Worm (Caenorhabditis elegans) whole organism, L2 larva: ENCODE results near the gene F45E12.5.

Experiments
- F13H6.1 ChIP-seq: sonication (generic microtip); optimal IDR thresholded peaks from 2 replicates; lab custom pipeline; 2016; ENCODE audit warnings: missing genetic modification characterization, missing compliant biosample characterization
- R02D3.7 ChIP-seq: fragments of 150-350 bp; optimal IDR thresholded peaks from 2 replicates; lab custom pipeline; 2014; ENCODE audit warnings: missing biosample characterization, missing genetic modification characterization
- Y55F3AM.14 ChIP-seq: fragments of 200-800 bp; sonication (Bioruptor generic); optimal IDR thresholded peaks from 2 replicates; lab custom pipeline; 2018; ENCODE audit warnings: mild to moderate bottlenecking, missing genetic modification characterization, missing compliant biosample characterization
- ZK546.5 ChIP-seq: sonication (generic microtip); optimal IDR thresholded peaks from 2 replicates; lab custom pipeline; 2017; ENCODE audit warnings: missing biosample characterization, missing genetic modification characterization
- aly-2 ChIP-seq: fragments of 150-350 bp; optimal IDR thresholded peaks from 2 replicates; lab custom pipeline; 2014; ENCODE audit warnings: missing biosample characterization, missing genetic modification characterization
- blmp-1 ChIP-seq: sonication (generic microtip); optimal IDR thresholded peaks from 2 replicates; lab custom pipeline; 2017; ENCODE audit warnings: missing genetic modification characterization, mild to moderate bottlenecking, missing compliant biosample characterization, antibody characterized with exemption, moderate library complexity; ENCODE audit not compliant: insufficient read depth
- ceh-82 ChIP-seq: fragments of 150-350 bp; optimal IDR thresholded peaks from 2 replicates; lab custom pipeline; 2014; ENCODE audit warnings: missing biosample characterization, missing genetic modification characterization
- crh-2 ChIP-seq: sonication (generic microtip); optimal IDR thresholded peaks from 2 replicates; lab custom pipeline; 2017; ENCODE audit warnings: missing biosample characterization, missing genetic modification characterization
- egl-27 ChIP-seq: sonication (generic microtip); optimal IDR thresholded peaks from 3 replicates; lab custom pipeline; 2017; ENCODE audit warnings: missing biosample characterization, missing genetic modification reagents, missing genetic modification characterization
- elt-1 ChIP-seq: fragments of 150-350 bp; optimal IDR thresholded peaks from 2 replicates; lab custom pipeline; 2014; ENCODE audit warnings: missing biosample characterization, missing genetic modification characterization
- elt-3 ChIP-seq: sonication (generic microtip); optimal IDR thresholded peaks from 2 replicates; lab custom pipeline; 2017; ENCODE audit warnings: missing biosample characterization, missing genetic modification characterization
- fos-1 ChIP-seq: fragments of 150-350 bp; optimal IDR thresholded peaks from 2 replicates; lab custom pipeline; 2014; ENCODE audit warnings: missing biosample characterization, missing genetic modification characterization
- gmeb-1 ChIP-seq: fragments of 150-350 bp; optimal IDR thresholded peaks from 2 replicates; lab custom pipeline; 2014; ENCODE audit warnings: missing biosample characterization, missing genetic modification characterization
- lin-39 ChIP-seq: fragments of 150-350 bp; optimal IDR thresholded peaks from 2 replicates; lab custom pipeline; 2014; ENCODE audit warnings: missing biosample characterization, missing genetic modification reagents, missing genetic modification characterization
- lsy-2 ChIP-seq, 2 experiments: fragments of 150-350 bp in 1 of 2; sonication (generic microtip) in 1 of 2; optimal IDR thresholded peaks; 2 replicates each; lab custom pipeline; 2014 to 2017; ENCODE audit warnings: missing biosample characterization in 2 of 2, missing genetic modification characterization in 2 of 2
- mab-5 ChIP-seq: fragments of 150-350 bp; optimal IDR thresholded peaks from 2 replicates; lab custom pipeline; 2014; ENCODE audit warnings: missing biosample characterization, missing genetic modification characterization
- mdl-1 ChIP-seq, 2 experiments: fragments of 150-350 bp in 1 of 2; sonication (generic microtip) in 1 of 2; optimal IDR thresholded peaks; 2 replicates each; lab custom pipeline; 2017; ENCODE audit warnings: missing biosample characterization in 2 of 2, missing genetic modification characterization in 2 of 2
- nhr-10 ChIP-seq: sonication (generic microtip); optimal IDR thresholded peaks from 2 replicates; lab custom pipeline; 2017; ENCODE audit warnings: missing biosample characterization, missing genetic modification characterization
- nhr-11 ChIP-seq: fragments of 150-350 bp; optimal IDR thresholded peaks from 2 replicates; lab custom pipeline; 2014; ENCODE audit warnings: missing biosample characterization, missing genetic modification characterization
- nhr-12 ChIP-seq: fragments of 150-350 bp; optimal IDR thresholded peaks from 2 replicates; lab custom pipeline; 2014; ENCODE audit warnings: missing biosample characterization, missing genetic modification characterization
- nhr-129 ChIP-seq: fragments of 150-350 bp; optimal IDR thresholded peaks from 2 replicates; lab custom pipeline; 2014; ENCODE audit warnings: missing biosample characterization, missing genetic modification characterization
- nhr-21 ChIP-seq: fragments of 150-350 bp; optimal IDR thresholded peaks from 2 replicates; lab custom pipeline; 2014; ENCODE audit warnings: missing biosample characterization, missing genetic modification characterization
- nhr-25 ChIP-seq: fragments of 150-350 bp; sonication (generic microtip); optimal IDR thresholded peaks from 3 replicates; lab custom pipeline; 2014; ENCODE audit warnings: missing biosample characterization, missing genetic modification characterization
- nhr-6 ChIP-seq: fragments of 150-350 bp; optimal IDR thresholded peaks from 2 replicates; lab custom pipeline; 2014; ENCODE audit warnings: missing biosample characterization, missing genetic modification characterization
- sem-4 ChIP-seq: fragments of 150-350 bp; optimal IDR thresholded peaks from 2 replicates; lab custom pipeline; 2014; ENCODE audit warnings: missing biosample characterization, missing genetic modification reagents, missing genetic modification characterization
- skn-1 ChIP-seq: sonication (generic microtip); optimal IDR thresholded peaks from 2 replicates; lab custom pipeline; 2017; ENCODE audit warnings: missing biosample characterization, missing genetic modification characterization
- sma-3 ChIP-seq: sonication (generic microtip); optimal IDR thresholded peaks from 2 replicates; lab custom pipeline; 2016; ENCODE audit warnings: missing genetic modification reagents, missing genetic modification characterization, missing compliant biosample characterization
- sma-9 ChIP-seq, 2 experiments: fragments of 150-350 bp in 1 of 2; sonication (generic microtip) in 1 of 2; optimal IDR thresholded peaks; 2 replicates each; lab custom pipeline; 2014 to 2016; ENCODE audit warnings: missing genetic modification characterization in 2 of 2, mild to moderate bottlenecking in 1 of 2, missing biosample characterization in 1 of 2, missing compliant biosample characterization in 1 of 2, missing genetic modification reagents in 1 of 2, moderate library complexity in 1 of 2
- unc-39 ChIP-seq: fragments of 150-350 bp; optimal IDR thresholded peaks from 2 replicates; lab custom pipeline; 2014; ENCODE audit warnings: missing biosample characterization, missing genetic modification characterization
- unc-55 ChIP-seq: fragments of 150-350 bp; sonication (generic microtip); optimal IDR thresholded peaks from 3 replicates; lab custom pipeline; 2014; ENCODE audit warnings: missing biosample characterization, missing genetic modification reagents, missing genetic modification characterization
- unc-62 ChIP-seq: fragments of 150-350 bp; optimal IDR thresholded peaks from 2 replicates; lab custom pipeline; 2014; ENCODE audit warnings: missing biosample characterization, missing genetic modification reagents, missing genetic modification characterization
- zag-1 ChIP-seq: fragments of 150-350 bp; optimal IDR thresholded peaks from 2 replicates; lab custom pipeline; 2014; ENCODE audit warnings: missing biosample characterization, missing genetic modification characterization
- ztf-1 ChIP-seq: fragments of 200-800 bp; sonication (Bioruptor generic); conservative IDR thresholded peaks from 2 replicates; pipeline ENCODE4 v1.3.6; 2022; ENCODE audit warnings: missing genetic modification characterization, missing compliant biosample characterization
- ztf-11 ChIP-seq: sonication (generic microtip); optimal IDR thresholded peaks from 2 replicates; lab custom pipeline; 2017; ENCODE audit warnings: missing biosample characterization, missing genetic modification characterization
- ztf-4 ChIP-seq: fragments of 150-350 bp; optimal IDR thresholded peaks from 2 replicates; lab custom pipeline; 2014; ENCODE audit warnings: missing biosample characterization, missing genetic modification characterization

Gene F45E12.5

ce11 chrII:7301670-7302151 is 8.2 kb downstream of the F45E12.5 start, which contains the start of gene cul-4 (continued):
- peak; percentile 26 for TF ChIP-seq R02D3.7 (tag; lab: Kevin White, UChicago)
- TF ChIP-seq sma-3 (GFP tag; lab: Kevin White, UChicago): peak; percentile 71
- no peak for TF ChIP-seq nhr-25
- TF ChIP-seq ZK546.5 (tag; lab: Kevin White, UChicago): no peak
- TF ChIP-seq fos-1 (tag; lab: Kevin White, UChicago): no peak
- peak; percentile 41 for TF ChIP-seq nhr-21
- no peak for TF ChIP-seq elt-3 (tag; lab: Kevin White, UChicago)
- no peak for TF ChIP-seq ztf-11 (tag; lab: Kevin White, UChicago)
- no peak for TF ChIP-seq skn-1 (tag; lab: Kevin White, UChicago)

- TF ChIP-seq nhr-25: no peak
- no peak for TF ChIP-seq Y55F3AM.14
- no peak for TF ChIP-seq unc-39 (tag; lab: Kevin White, UChicago)
- TF ChIP-seq gmeb-1 (tag; lab: Kevin White, UChicago): no peak
- no peak for TF ChIP-seq nhr-129 (tag; lab: Kevin White, UChicago)
- TF ChIP-seq egl-27: no peak
- TF ChIP-seq ztf-1 (GFP tag; lab: Robert Waterston, UW): no peak
- TF ChIP-seq R02D3.7 (tag; lab: Kevin White, UChicago): no peak
- TF ChIP-seq F13H6.1 (tag; lab: Kevin White, UChicago): no peak
- no peak for TF ChIP-seq zag-1 (tag; lab: Kevin White, UChicago)
- TF ChIP-seq nhr-21: no peak
- TF ChIP-seq unc-62: no peak
- TF ChIP-seq sem-4 (tag; lab: Kevin White, UChicago): no peak
Measured at ce11 chrII:7299042-7299441, 10.9 kb downstream of the F45E12.5 start, which contains the start of gene C30G12.1. C30G12.1 (plus strand) TSS chrII:7299342.

ce11 chrII:7298197-7298682 is 11.7 kb downstream of the F45E12.5 start, which contains the start of gene puf-8:
puf-8 (minus strand) TSS chrII:7298247.
- no peak for TF ChIP-seq aly-2 (tag; lab: Kevin White, UChicago)
- TF ChIP-seq R02D3.7 (tag; lab: Kevin White, UChicago): no peak
- no peak for TF ChIP-seq elt-3 (tag; lab: Kevin White, UChicago)
- no peak for TF ChIP-seq fos-1 (tag; lab: Kevin White, UChicago)
- no peak for TF ChIP-seq ztf-11 (tag; lab: Kevin White, UChicago)
- TF ChIP-seq ceh-82 (tag; lab: Kevin White, UChicago): no peak
- no peak for TF ChIP-seq ztf-4 (tag; lab: Kevin White, UChicago)
- no peak for TF ChIP-seq crh-2 (tag; lab: Kevin White, UChicago)
- no peak for TF ChIP-seq lin-39 (tag; lab: Kevin White, UChicago)
- no peak for TF ChIP-seq ZK546.5 (tag; lab: Kevin White, UChicago)
- no peak for TF ChIP-seq nhr-21
- TF ChIP-seq lsy-2 (tag; optimal IDR thresholded peaks at IDR 0.05; lab: Kevin White, UChicago): no peak
- TF ChIP-seq F13H6.1 (tag; lab: Kevin White, UChicago): no peak
- TF ChIP-seq nhr-25: no peak
- no peak for TF ChIP-seq unc-55 (GFP tag; lab: Kevin White, UChicago)

- TF ChIP-seq mab-5 (tag; lab: Kevin White, UChicago): no peak
- no peak for TF ChIP-seq fos-1 (tag; lab: Kevin White, UChicago)
- no peak for TF ChIP-seq nhr-11 (tag; lab: Kevin White, UChicago)
- TF ChIP-seq unc-55 (GFP tag; lab: Kevin White, UChicago): no peak
Measured at ce11 chrII:7295917-7296316, 14.0 kb downstream of the F45E12.5 start, which contains the start of gene C30G12.6. C30G12.6 (minus strand) TSS chrII:7296017.

- TF ChIP-seq sem-4 (tag; lab: Kevin White, UChicago) (no peak), fos-1 (tag; lab: Kevin White, UChicago) (peak; percentile 79), sma-9 (GFP tag; optimal IDR thresholded peaks at IDR 0.05; lab: Kevin White, UChicago) (peak; percentile 41), sma-9 (tag; optimal IDR thresholded peaks at IDR 0.05; lab: Kevin White, UChicago) (no peak)
Measured at ce11 chrII:7289923-7290476, 19.9 kb downstream of the F45E12.5 start, which contains the start of gene C30G12.2. C30G12.2 (plus strand) TSS chrII:7290426.

ce11 chrII:7287709-7288108 is 22.2 kb downstream of the F45E12.5 start:
- TF ChIP-seq mdl-1 (tag; optimal IDR thresholded peaks at IDR 0.05; lab: Kevin White, UChicago) (peak in 1 of 2 experiments; percentile 73), nhr-12 (tag; lab: Kevin White, UChicago) (no peak), unc-55 (GFP tag; lab: Kevin White, UChicago) (no peak), sma-9 (GFP tag; optimal IDR thresholded peaks at IDR 0.05; lab: Kevin White, UChicago) (peak; percentile 29), sma-9 (tag; optimal IDR thresholded peaks at IDR 0.05; lab: Kevin White, UChicago) (no peak), unc-62 (peak; percentile 41), nhr-6 (tag; lab: Kevin White, UChicago) (no peak), egl-27 (peak; percentile 22), R02D3.7 (tag; lab: Kevin White, UChicago) (no peak), crh-2 (tag; lab: Kevin White, UChicago) (peak; percentile 8), nhr-10 (tag; lab: Kevin White, UChicago) (no peak), fos-1 (tag; lab: Kevin White, UChicago) (peak; percentile 64), nhr-129 (tag; lab: Kevin White, UChicago) (peak; percentile 3), ztf-4 (tag; lab: Kevin White, UChicago) (no peak), sma-3 (GFP tag; lab: Kevin White, UChicago) (peak; percentile 70), elt-1 (tag; lab: Kevin White, UChicago) (no peak), blmp-1 (tag; lab: Kevin White, UChicago) (peak; percentile 69), zag-1 (tag; lab: Kevin White, UChicago) (no peak), mab-5 (tag; lab: Kevin White, UChicago) (peak; percentile 69), nhr-21 (peak; percentile 88)
